Fruit fly (Drosophila melanogaster) whole organism, adult: ENCODE results near the gene CG4592.

ENCODE experiments used
- CG11617 ChIP-seq: fragments of 200-800 bp; sonication (Bioruptor generic); optimal IDR thresholded peaks from 2 replicates; lab custom pipeline; 2017; ENCODE audit warnings: mild to moderate bottlenecking, missing biosample characterization, missing genetic modification reagents, missing genetic modification characterization
- CG12768 ChIP-seq: fragments of 200-800 bp; sonication (Bioruptor generic); optimal IDR thresholded peaks from 2 replicates; lab custom pipeline; 2017; ENCODE audit warnings: missing biosample characterization, missing genetic modification characterization, mild to moderate bottlenecking, moderate library complexity, missing genetic modification reagents
- CG14711 ChIP-seq: fragments of 200-800 bp; sonication (Bioruptor generic); optimal IDR thresholded peaks from 2 replicates; lab custom pipeline; 2018; ENCODE audit warnings: missing biosample characterization, mild to moderate bottlenecking, missing genetic modification characterization, moderate library complexity
- CG1620 ChIP-seq: fragments of 200-800 bp; sonication (Bioruptor generic); optimal IDR thresholded peaks from 2 replicates; lab custom pipeline; 2016; ENCODE audit warnings: missing biosample characterization, missing genetic modification characterization
- CG33017 ChIP-seq: fragments of 200-800 bp; sonication (Bioruptor generic); optimal IDR thresholded peaks from 2 replicates; lab custom pipeline; 2018; ENCODE audit warnings: missing biosample characterization, mild to moderate bottlenecking, missing genetic modification characterization, moderate library complexity
- CG5204 ChIP-seq: fragments of 200-800 bp; sonication (Bioruptor generic); optimal IDR thresholded peaks from 2 replicates; lab custom pipeline; 2016; ENCODE audit warnings: missing biosample characterization, missing genetic modification characterization
- CG7045 ChIP-seq: fragments of 200-800 bp; sonication (Bioruptor generic); optimal IDR thresholded peaks from 2 replicates; lab custom pipeline; 2017; ENCODE audit warnings: missing biosample characterization, mild to moderate bottlenecking, missing genetic modification characterization
- CG7101 ChIP-seq: fragments of 200-800 bp; sonication (Bioruptor generic); optimal IDR thresholded peaks from 2 replicates; lab custom pipeline; 2018; ENCODE audit warnings: missing biosample characterization, mild to moderate bottlenecking, missing genetic modification characterization, moderate library complexity
- Clk ChIP-seq: fragments of 200-800 bp; sonication (Bioruptor generic); optimal IDR thresholded peaks from 2 replicates; lab custom pipeline; 2017; ENCODE audit warnings: missing biosample characterization, missing genetic modification characterization
- Crg-1 ChIP-seq: fragments of 200-800 bp; sonication (Bioruptor generic); optimal IDR thresholded peaks from 2 replicates; lab custom pipeline; 2016; ENCODE audit warnings: missing biosample characterization, missing genetic modification characterization
- Hr96 ChIP-seq: fragments of 200-800 bp; sonication (Bioruptor generic); optimal IDR thresholded peaks from 2 replicates; lab custom pipeline; 2016; ENCODE audit warnings: missing biosample characterization, missing genetic modification characterization
- Mnt ChIP-seq: fragments of 200-800 bp; sonication (Bioruptor generic); optimal IDR thresholded peaks from 2 replicates; lab custom pipeline; 2016; ENCODE audit warnings: missing biosample characterization, mild to moderate bottlenecking, missing genetic modification characterization
- bab1 ChIP-seq: fragments of 200-800 bp; sonication (Bioruptor generic); optimal IDR thresholded peaks from 3 replicates; lab custom pipeline; 2019; ENCODE audit warnings: missing biosample characterization, mild to moderate bottlenecking, missing genetic modification characterization, moderate library complexity
- cic ChIP-seq: fragments of 200-800 bp; sonication (Bioruptor generic); optimal IDR thresholded peaks from 2 replicates; lab custom pipeline; 2017; ENCODE audit warnings: missing biosample characterization, mild to moderate bottlenecking, missing genetic modification characterization, moderate library complexity
- cnc ChIP-seq, 2 experiments: fragments of >200 bp; optimal IDR thresholded peaks; 2 replicates each; lab custom pipeline; 2017
- kay ChIP-seq: fragments of 200-800 bp; sonication (Bioruptor generic); peaks from one replicate; lab custom pipeline; 2016; ENCODE audit warnings: missing biosample characterization, missing genetic modification characterization, borderline replicate concordance
- ovo ChIP-seq: fragments of 200-800 bp; sonication (Bioruptor generic); optimal IDR thresholded peaks from 2 replicates; lab custom pipeline; 2016; ENCODE audit warnings: missing biosample characterization, missing genetic modification characterization
- pad ChIP-seq: fragments of 200-800 bp; sonication (Bioruptor generic); optimal IDR thresholded peaks from 3 replicates; lab custom pipeline; 2017; ENCODE audit warnings: missing biosample characterization, missing genetic modification characterization, mild to moderate bottlenecking, moderate library complexity, missing genetic modification reagents
- tj ChIP-seq: fragments of 200-800 bp; sonication (Bioruptor generic); optimal IDR thresholded peaks from 3 replicates; lab custom pipeline; 2017; ENCODE audit warnings: missing biosample characterization, mild to moderate bottlenecking, missing genetic modification characterization, moderate library complexity
- toe ChIP-seq: fragments of 200-800 bp; sonication (Bioruptor generic); optimal IDR thresholded peaks from 2 replicates; lab custom pipeline; 2016; ENCODE audit warnings: missing biosample characterization, missing genetic modification characterization

The CG4592 gene

dm6 chr2L:9903028-9903427 is 18.4 kb upstream of the CG4592 start, which contains the start of gene Muc30E:
Gene Muc30E (minus strand): TSS chr2L:9903128.
- TF ChIP-seq toe (GFP tag; lab: Kevin White, UChicago) (no peak), kay (no peak), cnc (optimal IDR thresholded peaks at IDR 0.05; lab: Kevin White, UChicago) (no peak)

- TF ChIP-seq Clk (GFP tag; lab: Kevin White, UChicago): no peak
- TF ChIP-seq kay: peak; percentile 80
- TF ChIP-seq toe (GFP tag; lab: Kevin White, UChicago): no peak
- no peak for TF ChIP-seq ovo
Observed at dm6 chr2L:9906641-9907040, 14.8 kb upstream of the CG4592 start.

- TF ChIP-seq bab1 (GFP tag; lab: Kevin White, UChicago) (no peak), CG14711 (no peak), Crg-1 (no peak), Mnt (GFP tag; lab: Kevin White, UChicago) (peak; percentile 35), cic (GFP tag; lab: Kevin White, UChicago) (peak; percentile 18), CG11617 (GFP tag; lab: Kevin White, UChicago) (peak; percentile 5), cnc (optimal IDR thresholded peaks at IDR 0.05; lab: Kevin White, UChicago) (no peak), kay (peak; percentile 95), Clk (GFP tag; lab: Kevin White, UChicago) (no peak), CG7045 (GFP tag; lab: Kevin White, UChicago) (no peak), CG7101 (tag; lab: Kevin White, UChicago) (no peak), pad (GFP tag; lab: Kevin White, UChicago) (no peak), CG1620 (no peak), tj (no peak)
Observed at dm6 chr2L:9907320-9908256, 13.8 kb upstream of the CG4592 start.

- TF ChIP-seq CG1620: no peak
- no peak for TF ChIP-seq ovo
- no peak for TF ChIP-seq CG12768 (GFP tag; lab: Kevin White, UChicago)
- TF ChIP-seq CG14711: peak; percentile 91
- no peak for TF ChIP-seq toe (GFP tag; lab: Kevin White, UChicago)
- TF ChIP-seq cic (GFP tag; lab: Kevin White, UChicago): peak; percentile 33
- no peak for TF ChIP-seq pad (GFP tag; lab: Kevin White, UChicago)
- TF ChIP-seq CG5204 (GFP tag; lab: Kevin White, UChicago): no peak
- peak; percentile 6 for TF ChIP-seq Hr96 (GFP tag; lab: Kevin White, UChicago)
- no peak for TF ChIP-seq kay
- TF ChIP-seq CG7101 (tag; lab: Kevin White, UChicago): peak; percentile 31
- TF ChIP-seq Crg-1: no peak
- no peak for TF ChIP-seq CG7045 (GFP tag; lab: Kevin White, UChicago)
- no peak for TF ChIP-seq CG11617 (GFP tag; lab: Kevin White, UChicago)
- peak; percentile 52 for TF ChIP-seq CG33017 (tag; lab: Kevin White, UChicago)
- no peak for TF ChIP-seq Clk (GFP tag; lab: Kevin White, UChicago)
- peak; percentile 14 for TF ChIP-seq tj
- peak; percentile 46 for TF ChIP-seq Mnt (GFP tag; lab: Kevin White, UChicago)
- no peak for TF ChIP-seq cnc (optimal IDR thresholded peaks at IDR 0.05; lab: Kevin White, UChicago)
- TF ChIP-seq bab1 (GFP tag; lab: Kevin White, UChicago): no peak
Observed at dm6 chr2L:9908468-9908967, 12.9 kb upstream of the CG4592 start, which contains the start of gene CG13124. Gene CG13124 (minus strand): TSS chr2L:9908633.

DNA sequence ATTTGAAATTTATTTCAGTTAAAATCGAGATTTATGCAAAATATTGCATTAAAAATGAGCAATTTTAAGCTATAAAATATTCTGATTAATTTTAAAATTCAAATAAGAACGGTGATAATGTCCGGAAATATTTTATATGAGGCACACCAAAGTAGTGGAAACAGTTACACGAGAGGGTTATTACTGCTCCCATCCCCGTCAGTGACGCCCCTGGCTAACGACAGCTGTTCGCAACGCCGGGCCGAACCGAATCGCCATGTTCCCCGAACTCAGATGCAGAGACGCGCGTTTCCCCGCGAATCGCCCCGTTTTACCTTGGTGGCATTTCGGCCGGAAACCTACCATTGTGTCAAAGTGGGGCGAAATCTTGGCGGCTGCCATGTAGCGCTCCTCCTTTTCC is 9.7 kb upstream of the CG4592 start:
- no peak for TF ChIP-seq Crg-1
- TF ChIP-seq Mnt (GFP tag; lab: Kevin White, UChicago): no peak
- no peak for TF ChIP-seq CG1620
- TF ChIP-seq CG11617 (GFP tag; lab: Kevin White, UChicago): no peak
- TF ChIP-seq CG7101 (tag; lab: Kevin White, UChicago): no peak
- no peak for TF ChIP-seq cnc (optimal IDR thresholded peaks at IDR 0.05; lab: Kevin White, UChicago)
- TF ChIP-seq toe (GFP tag; lab: Kevin White, UChicago): no peak
- no peak for TF ChIP-seq CG33017 (tag; lab: Kevin White, UChicago)
- peak; percentile 24 for TF ChIP-seq bab1 (GFP tag; lab: Kevin White, UChicago)
- TF ChIP-seq CG14711: no peak
- no peak for TF ChIP-seq ovo
- TF ChIP-seq CG12768 (GFP tag; lab: Kevin White, UChicago): peak; percentile 17

- TF ChIP-seq CG33017 (tag; lab: Kevin White, UChicago): no peak
- TF ChIP-seq Crg-1: no peak
- TF ChIP-seq Mnt (GFP tag; lab: Kevin White, UChicago): peak; percentile 17
- TF ChIP-seq CG14711: peak; percentile 95
- TF ChIP-seq CG7045 (GFP tag; lab: Kevin White, UChicago): no peak
- TF ChIP-seq pad (GFP tag; lab: Kevin White, UChicago): no peak
- TF ChIP-seq kay: no peak
- TF ChIP-seq Hr96 (GFP tag; lab: Kevin White, UChicago): peak; percentile 21
Observed at dm6 chr2L:9912570-9913260, 8.7 kb upstream of the CG4592 start, which contains the start of the genes Etl1 and Srp54. Gene Etl1 (minus strand): TSS chr2L:9912608. Gene Srp54 (plus strand): TSS chr2L:9912911.
